Fruit fly (Drosophila melanogaster) whole organism, embryonic: ENCODE results near the gene Trf4-2.

Experiments
- CG10959 ChIP-seq: fragments of 200-800 bp; sonication (Bioruptor generic); IDR thresholded peaks from 2 replicates; pipeline ENCODE4 v1.3.6; 2022; ENCODE audit warnings: missing biosample characterization, missing genetic modification characterization
- CG11247 ChIP-seq: fragments of 200-800 bp; sonication (Bioruptor generic); IDR thresholded peaks from 2 replicates; pipeline ENCODE4 v1.3.6; 2022; ENCODE audit warnings: missing biosample characterization, missing genetic modification characterization
- CG13123 ChIP-seq: fragments of 200-800 bp; sonication (Bioruptor generic); optimal IDR thresholded peaks from 2 replicates; lab custom pipeline; 2016; ENCODE audit warnings: missing biosample characterization, missing genetic modification characterization
- CG13287 ChIP-seq: fragments of 200-800 bp; sonication (Bioruptor generic); IDR thresholded peaks from 2 replicates; pipeline ENCODE4 v1.3.6; 2022; ENCODE audit warnings: missing biosample characterization, missing genetic modification characterization; ENCODE audit not compliant: partially characterized antibody
- CG14050 ChIP-seq: fragments of 200-800 bp; sonication (Bioruptor generic); IDR thresholded peaks from 3 replicates; pipeline ENCODE4 v1.3.6; 2022; ENCODE audit warnings: missing biosample characterization, missing genetic modification characterization
- CG1529 ChIP-seq: fragments of 200-800 bp; sonication (Bioruptor generic); optimal IDR thresholded peaks from 3 replicates; lab custom pipeline; 2018; ENCODE audit warnings: missing biosample characterization, missing genetic modification characterization
- CG15479 ChIP-seq: fragments of 200-800 bp; sonication (Bioruptor generic); optimal IDR thresholded peaks from 3 replicates; lab custom pipeline; 2019; ENCODE audit warnings: missing biosample characterization, mild to moderate bottlenecking, missing genetic modification characterization, moderate library complexity
- CG1792 ChIP-seq: fragments of 200-800 bp; sonication (Bioruptor generic); optimal IDR thresholded peaks from 2 replicates; lab custom pipeline; 2016; ENCODE audit warnings: missing biosample characterization, missing genetic modification characterization
- CG2116 ChIP-seq: fragments of 200-800 bp; sonication (Bioruptor generic); optimal IDR thresholded peaks from 3 replicates; lab custom pipeline; 2018; ENCODE audit warnings: missing biosample characterization, mild to moderate bottlenecking, missing genetic modification characterization
- CG2129 ChIP-seq: fragments of 200-800 bp; sonication (Bioruptor generic); IDR thresholded peaks from 2 replicates; pipeline ENCODE4 v1.3.6; 2022; ENCODE audit warnings: missing biosample characterization, missing genetic modification characterization; ENCODE audit not compliant: partially characterized antibody
- CG4707 ChIP-seq: fragments of 200-800 bp; sonication (Bioruptor generic); optimal IDR thresholded peaks from 2 replicates; lab custom pipeline; 2018; ENCODE audit warnings: missing biosample characterization, mild to moderate bottlenecking, missing genetic modification characterization, moderate library complexity
- CG4854 ChIP-seq: fragments of 200-800 bp; sonication (Bioruptor generic); optimal IDR thresholded peaks from 2 replicates; lab custom pipeline; 2016; ENCODE audit warnings: missing biosample characterization, missing genetic modification characterization, inconsistent platforms
- CG6683 ChIP-seq: fragments of 200-800 bp; sonication (Bioruptor generic); optimal IDR thresholded peaks from 2 replicates; lab custom pipeline; 2017; ENCODE audit warnings: missing biosample characterization, mild to moderate bottlenecking, missing genetic modification characterization, missing genetic modification reagents
- CG7556 ChIP-seq: fragments of 200-800 bp; sonication (Bioruptor generic); optimal IDR thresholded peaks from 2 replicates; lab custom pipeline; 2017; ENCODE audit warnings: missing biosample characterization, mild to moderate bottlenecking, missing genetic modification characterization
- CG8924 ChIP-seq: fragments of 200-800 bp; optimal IDR thresholded peaks from 3 replicates; lab custom pipeline; 2019; ENCODE audit warnings: missing biosample characterization, mild to moderate bottlenecking, missing genetic modification characterization, moderate library complexity
- CG9817 ChIP-seq: fragments of 200-800 bp; sonication (Bioruptor generic); optimal IDR thresholded peaks from 2 replicates; lab custom pipeline; 2018; ENCODE audit warnings: missing biosample characterization, mild to moderate bottlenecking, missing genetic modification characterization, moderate library complexity
- Chrac-16 ChIP-seq: fragments of 200-800 bp; sonication (Bioruptor generic); optimal IDR thresholded peaks from 3 replicates; lab custom pipeline; 2016; ENCODE audit warnings: missing biosample characterization, missing genetic modification characterization
- Dbx ChIP-seq: fragments of 200-800 bp; sonication (Bioruptor generic); IDR thresholded peaks from 3 replicates; pipeline ENCODE4 v1.3.6; 2022; ENCODE audit warnings: missing biosample characterization, missing genetic modification characterization
- H15 ChIP-seq: fragments of 200-800 bp; sonication (Bioruptor generic); IDR thresholded peaks from 3 replicates; pipeline ENCODE4 v1.3.6; 2022; ENCODE audit warnings: missing biosample characterization, missing genetic modification characterization
- HLH54F ChIP-seq: fragments of 200-800 bp; sonication (Bioruptor generic); optimal IDR thresholded peaks from 3 replicates; lab custom pipeline; 2016; ENCODE audit warnings: missing biosample characterization, missing genetic modification characterization
- HmgZ ChIP-seq: fragments of 200-800 bp; sonication (Bioruptor generic); optimal IDR thresholded peaks from 2 replicates; lab custom pipeline; 2018; ENCODE audit warnings: missing biosample characterization, mild to moderate bottlenecking, missing genetic modification characterization
- Nf-YB ChIP-seq: fragments of 200-800 bp; sonication (Bioruptor generic); optimal IDR thresholded peaks from 3 replicates; lab custom pipeline; 2019; ENCODE audit warnings: missing biosample characterization, mild to moderate bottlenecking, missing genetic modification characterization, moderate library complexity
- Nf-YC ChIP-seq: fragments of 200-800 bp; optimal IDR thresholded peaks from 3 replicates; lab custom pipeline; 2019; ENCODE audit warnings: missing biosample characterization, mild to moderate bottlenecking, missing genetic modification characterization, moderate library complexity
- NfI ChIP-seq: fragments of 200-800 bp; sonication (Bioruptor generic); optimal IDR thresholded peaks from 3 replicates; lab custom pipeline; 2018; ENCODE audit warnings: missing biosample characterization, mild to moderate bottlenecking, missing genetic modification characterization, moderate library complexity
- al ChIP-seq: fragments of 200-800 bp; sonication (Bioruptor generic); IDR thresholded peaks from 2 replicates; pipeline ENCODE4 v1.3.6; 2022; ENCODE audit warnings: missing biosample characterization, missing genetic modification characterization
- bbx ChIP-seq: fragments of 200-800 bp; sonication (Bioruptor generic); IDR thresholded peaks from 2 replicates; pipeline ENCODE4 v1.3.6; 2022; ENCODE audit warnings: missing biosample characterization, missing genetic modification characterization; ENCODE audit not compliant: partially characterized antibody
- ci ChIP-seq: fragments of 200-800 bp; sonication (Bioruptor generic); IDR thresholded peaks from 3 replicates; pipeline ENCODE4 v1.3.6; 2022; ENCODE audit warnings: missing biosample characterization, missing genetic modification characterization
- fd3F ChIP-seq: fragments of 200-800 bp; sonication (Bioruptor generic); optimal IDR thresholded peaks from 2 replicates; lab custom pipeline; 2018; ENCODE audit warnings: missing biosample characterization, mild to moderate bottlenecking, missing genetic modification characterization, moderate library complexity
- ftz-f1 ChIP-seq: fragments of 200-800 bp; sonication (Bioruptor generic); optimal IDR thresholded peaks from 2 replicates; lab custom pipeline; 2016; ENCODE audit warnings: missing biosample characterization, missing genetic modification characterization
- grau ChIP-seq: fragments of 200-800 bp; optimal IDR thresholded peaks from 3 replicates; lab custom pipeline; 2019; ENCODE audit warnings: missing biosample characterization, mild to moderate bottlenecking, missing genetic modification characterization, moderate library complexity
- h ChIP-seq: fragments of >200 bp; optimal IDR thresholded peaks from 2 replicates; lab custom pipeline; 2017
- inv ChIP-seq: fragments of 200-800 bp; sonication (Bioruptor generic); IDR thresholded peaks from 2 replicates; pipeline ENCODE4 v1.3.6; 2022; ENCODE audit warnings: missing biosample characterization, missing genetic modification characterization; ENCODE audit not compliant: partially characterized antibody
- nmo ChIP-seq: fragments of 200-800 bp; sonication (Bioruptor generic); optimal IDR thresholded peaks from 2 replicates; lab custom pipeline; 2018; ENCODE audit warnings: missing biosample characterization, mild to moderate bottlenecking, missing genetic modification characterization, moderate library complexity
- pb ChIP-seq: fragments of 200-800 bp; sonication (Bioruptor generic); optimal IDR thresholded peaks from 3 replicates; lab custom pipeline; 2016; ENCODE audit warnings: missing biosample characterization, missing genetic modification characterization
- phol ChIP-seq: fragments of 200-800 bp; sonication (Bioruptor generic); optimal IDR thresholded peaks from 3 replicates; lab custom pipeline; 2018; ENCODE audit warnings: missing biosample characterization, mild to moderate bottlenecking, missing genetic modification characterization, moderate library complexity
- psq ChIP-seq: fragments of 200-800 bp; sonication (Bioruptor generic); optimal IDR thresholded peaks from 2 replicates; lab custom pipeline; 2017; ENCODE audit warnings: missing biosample characterization, missing genetic modification characterization
- scrt ChIP-seq: fragments of 200-800 bp; sonication (Bioruptor generic); optimal IDR thresholded peaks from 2 replicates; lab custom pipeline; 2018; ENCODE audit warnings: missing biosample characterization, mild to moderate bottlenecking, missing genetic modification characterization, moderate library complexity
- sqz ChIP-seq: fragments of 200-800 bp; sonication (Bioruptor generic); optimal IDR thresholded peaks from 3 replicates; lab custom pipeline; 2018; ENCODE audit warnings: missing biosample characterization, mild to moderate bottlenecking, missing genetic modification characterization
- stc ChIP-seq: fragments of 200-800 bp; sonication (Bioruptor generic); IDR thresholded peaks from 2 replicates; pipeline ENCODE4 v1.3.6; 2022; ENCODE audit warnings: missing biosample characterization, missing genetic modification characterization
- tna ChIP-seq: fragments of 200-800 bp; sonication (Bioruptor generic); IDR thresholded peaks from 2 replicates; pipeline ENCODE4 v1.3.6; 2022; ENCODE audit warnings: missing biosample characterization, missing genetic modification characterization; ENCODE audit not compliant: partially characterized antibody
- wek ChIP-seq: fragments of 200-800 bp; sonication (Bioruptor generic); optimal IDR thresholded peaks from 3 replicates; lab custom pipeline; 2018; ENCODE audit warnings: missing biosample characterization, mild to moderate bottlenecking, missing genetic modification characterization, moderate library complexity

Gene Trf4-2

dm6 chr3R:24917814-24918636, 7.0 kb upstream of the Trf4-2 start, which contains the start of the genes PIG-S, sud1 and CG11168 (continued):
- TF ChIP-seq CG2116 (GFP tag; lab: Kevin White, UChicago) (peak; percentile 61), sqz (GFP tag; lab: Kevin White, UChicago) (peak; percentile 79), CG9817 (tag; lab: Kevin White, UChicago) (peak; percentile 77), Nf-YB (GFP tag; lab: Kevin White, UChicago) (peak; percentile 18), bbx (GFP tag; lab: Robert Waterston, UW) (peak; percentile 68), CG6683 (GFP tag; lab: Kevin White, UChicago) (no peak), inv (peak; percentile 97), HLH54F (GFP tag; lab: Kevin White, UChicago) (peak; percentile 7), CG10959 (GFP tag; lab: Robert Waterston, UW) (peak; percentile 68), wek (GFP tag; lab: Kevin White, UChicago) (no peak), ci (GFP tag; lab: Robert Waterston, UW) (0 out of 3 replicates have a peak, but pooled peaks have one; percentile 27), CG1792 (GFP tag; lab: Kevin White, UChicago) (no peak), stc (GFP tag; lab: Robert Waterston, UW) (no peak), grau (tag; lab: Kevin White, UChicago) (peak; percentile 75), nmo (GFP tag; lab: Kevin White, UChicago) (peak; percentile 85), CG13287 (GFP tag; lab: Robert Waterston, UW) (peak; percentile 97), h (lab: Kevin White, UChicago) (no peak), CG2129 (peak; percentile 87), CG4854 (GFP tag; lab: Kevin White, UChicago) (no peak), CG14050 (GFP tag; lab: Robert Waterston, UW) (peak; percentile 47; the same call in 2 of the 3 replicates), CG13123 (GFP tag; lab: Kevin White, UChicago) (peak; percentile 48), Dbx (GFP tag; lab: Robert Waterston, UW) (peak; percentile 59; the same call in 2 of the 3 replicates), CG1529 (GFP tag; lab: Kevin White, UChicago) (peak; percentile 5), CG7556 (no peak), psq (GFP tag; lab: Kevin White, UChicago) (peak; percentile 25), HmgZ (tag; lab: Kevin White, UChicago) (peak; percentile 64), Chrac-16 (peak; percentile 34), ftz-f1 (GFP tag; lab: Kevin White, UChicago) (peak; percentile 93), fd3F (peak; percentile 30), H15 (GFP tag; lab: Robert Waterston, UW) (0 out of 3 replicates have a peak, but pooled peaks have one; percentile 29), Nf-YC (tag; lab: Kevin White, UChicago) (no peak), scrt (GFP tag; lab: Kevin White, UChicago) (no peak), CG4707 (GFP tag; lab: Kevin White, UChicago) (no peak), CG8924 (tag; lab: Kevin White, UChicago) (peak; percentile 67), phol (tag; lab: Kevin White, UChicago) (peak; percentile 81), pb (GFP tag; lab: Kevin White, UChicago) (no peak), tna (GFP tag; lab: Robert Waterston, UW) (peak; percentile 71; the same call in 1 of the 2 replicates), al (GFP tag; lab: Robert Waterston, UW) (peak; percentile 41; the same call in 1 of the 2 replicates), NfI (GFP tag; lab: Kevin White, UChicago) (peak; percentile 57), CG11247 (GFP tag; lab: Robert Waterston, UW) (0 out of 2 replicates have a peak, but pooled peaks have one; percentile 37), CG15479 (GFP tag; lab: Kevin White, UChicago) (no peak)
- TF ChIP-seq, all 482 proteins: peak for 220
